Fruit fly (Drosophila melanogaster) whole organism, adult: ENCODE results near the gene CG42393.

Source experiments
- CG11617 ChIP-seq: fragments of 200-800 bp; sonication (Bioruptor generic); optimal IDR thresholded peaks from 2 replicates; lab custom pipeline; 2017; ENCODE audit warnings: mild to moderate bottlenecking, missing biosample characterization, missing genetic modification reagents, missing genetic modification characterization
- CG12768 ChIP-seq: fragments of 200-800 bp; sonication (Bioruptor generic); optimal IDR thresholded peaks from 2 replicates; lab custom pipeline; 2017; ENCODE audit warnings: missing biosample characterization, missing genetic modification characterization, mild to moderate bottlenecking, moderate library complexity, missing genetic modification reagents
- CG14711 ChIP-seq: fragments of 200-800 bp; sonication (Bioruptor generic); optimal IDR thresholded peaks from 2 replicates; lab custom pipeline; 2018; ENCODE audit warnings: missing biosample characterization, mild to moderate bottlenecking, missing genetic modification characterization, moderate library complexity
- CG1620 ChIP-seq: fragments of 200-800 bp; sonication (Bioruptor generic); optimal IDR thresholded peaks from 2 replicates; lab custom pipeline; 2016; ENCODE audit warnings: missing biosample characterization, missing genetic modification characterization
- CG33017 ChIP-seq: fragments of 200-800 bp; sonication (Bioruptor generic); optimal IDR thresholded peaks from 2 replicates; lab custom pipeline; 2018; ENCODE audit warnings: missing biosample characterization, mild to moderate bottlenecking, missing genetic modification characterization, moderate library complexity
- CG5204 ChIP-seq: fragments of 200-800 bp; sonication (Bioruptor generic); optimal IDR thresholded peaks from 2 replicates; lab custom pipeline; 2016; ENCODE audit warnings: missing biosample characterization, missing genetic modification characterization
- CG7045 ChIP-seq: fragments of 200-800 bp; sonication (Bioruptor generic); optimal IDR thresholded peaks from 2 replicates; lab custom pipeline; 2017; ENCODE audit warnings: missing biosample characterization, mild to moderate bottlenecking, missing genetic modification characterization
- CG7101 ChIP-seq: fragments of 200-800 bp; sonication (Bioruptor generic); optimal IDR thresholded peaks from 2 replicates; lab custom pipeline; 2018; ENCODE audit warnings: missing biosample characterization, mild to moderate bottlenecking, missing genetic modification characterization, moderate library complexity
- Clk ChIP-seq: fragments of 200-800 bp; sonication (Bioruptor generic); optimal IDR thresholded peaks from 2 replicates; lab custom pipeline; 2017; ENCODE audit warnings: missing biosample characterization, missing genetic modification characterization
- Crg-1 ChIP-seq: fragments of 200-800 bp; sonication (Bioruptor generic); optimal IDR thresholded peaks from 2 replicates; lab custom pipeline; 2016; ENCODE audit warnings: missing biosample characterization, missing genetic modification characterization
- Hr96 ChIP-seq: fragments of 200-800 bp; sonication (Bioruptor generic); optimal IDR thresholded peaks from 2 replicates; lab custom pipeline; 2016; ENCODE audit warnings: missing biosample characterization, missing genetic modification characterization
- Mnt ChIP-seq: fragments of 200-800 bp; sonication (Bioruptor generic); optimal IDR thresholded peaks from 2 replicates; lab custom pipeline; 2016; ENCODE audit warnings: missing biosample characterization, mild to moderate bottlenecking, missing genetic modification characterization
- bab1 ChIP-seq: fragments of 200-800 bp; sonication (Bioruptor generic); optimal IDR thresholded peaks from 3 replicates; lab custom pipeline; 2019; ENCODE audit warnings: missing biosample characterization, mild to moderate bottlenecking, missing genetic modification characterization, moderate library complexity
- cic ChIP-seq: fragments of 200-800 bp; sonication (Bioruptor generic); optimal IDR thresholded peaks from 2 replicates; lab custom pipeline; 2017; ENCODE audit warnings: missing biosample characterization, mild to moderate bottlenecking, missing genetic modification characterization, moderate library complexity
- cnc ChIP-seq, 2 experiments: fragments of >200 bp; optimal IDR thresholded peaks; 2 replicates each; lab custom pipeline; 2017
- kay ChIP-seq: fragments of 200-800 bp; sonication (Bioruptor generic); peaks from one replicate; lab custom pipeline; 2016; ENCODE audit warnings: missing biosample characterization, missing genetic modification characterization, borderline replicate concordance
- ovo ChIP-seq: fragments of 200-800 bp; sonication (Bioruptor generic); optimal IDR thresholded peaks from 2 replicates; lab custom pipeline; 2016; ENCODE audit warnings: missing biosample characterization, missing genetic modification characterization
- pad ChIP-seq: fragments of 200-800 bp; sonication (Bioruptor generic); optimal IDR thresholded peaks from 3 replicates; lab custom pipeline; 2017; ENCODE audit warnings: missing biosample characterization, missing genetic modification characterization, mild to moderate bottlenecking, moderate library complexity, missing genetic modification reagents
- tj ChIP-seq: fragments of 200-800 bp; sonication (Bioruptor generic); optimal IDR thresholded peaks from 3 replicates; lab custom pipeline; 2017; ENCODE audit warnings: missing biosample characterization, mild to moderate bottlenecking, missing genetic modification characterization, moderate library complexity
- toe ChIP-seq: fragments of 200-800 bp; sonication (Bioruptor generic); optimal IDR thresholded peaks from 2 replicates; lab custom pipeline; 2016; ENCODE audit warnings: missing biosample characterization, missing genetic modification characterization

CG42393 gene

dm6 chr3L:18020944-18021343, 21.6 kb upstream of the CG42393 start:
- TF ChIP-seq bab1 (GFP tag; lab: Kevin White, UChicago) (no peak), CG12768 (GFP tag; lab: Kevin White, UChicago) (peak; percentile 0), CG7045 (GFP tag; lab: Kevin White, UChicago) (peak; percentile 53), Crg-1 (GFP tag; lab: Kevin White, UChicago) (no peak), pad (GFP tag; lab: Kevin White, UChicago) (peak; percentile 65), CG11617 (peak; percentile 4), Hr96 (GFP tag; lab: Kevin White, UChicago) (no peak), CG7101 (tag; lab: Kevin White, UChicago) (peak; percentile 45), CG33017 (tag; lab: Kevin White, UChicago) (peak; percentile 13), cic (GFP tag; lab: Kevin White, UChicago) (peak; percentile 28)

- TF ChIP-seq bab1 (GFP tag; lab: Kevin White, UChicago) = no peak
- no peak for TF ChIP-seq CG5204 (GFP tag; lab: Kevin White, UChicago)
- TF ChIP-seq CG12768 (GFP tag; lab: Kevin White, UChicago) = no peak
- no peak for TF ChIP-seq CG33017 (tag; lab: Kevin White, UChicago)
- TF ChIP-seq CG7045 (GFP tag; lab: Kevin White, UChicago) = no peak
- no peak for TF ChIP-seq CG1620 (GFP tag; lab: Kevin White, UChicago)
- no peak for TF ChIP-seq Crg-1 (GFP tag; lab: Kevin White, UChicago)
- TF ChIP-seq cic (GFP tag; lab: Kevin White, UChicago) = no peak
- TF ChIP-seq kay (GFP tag; lab: Kevin White, UChicago) = no peak
- TF ChIP-seq cnc (optimal IDR thresholded peaks at IDR 0.05; lab: Kevin White, UChicago) = no peak
- TF ChIP-seq tj (GFP tag; lab: Kevin White, UChicago) = no peak
- TF ChIP-seq Hr96 (GFP tag; lab: Kevin White, UChicago) = no peak
- no peak for TF ChIP-seq Mnt (GFP tag; lab: Kevin White, UChicago)
- no peak for TF ChIP-seq Clk (GFP tag; lab: Kevin White, UChicago)
- no peak for TF ChIP-seq ovo (GFP tag; lab: Kevin White, UChicago)
- TF ChIP-seq CG7101 (tag; lab: Kevin White, UChicago) = no peak
These were observed 20.6 kb upstream of the CG42393 start for dm6 chr3L:18021886-18022285.

DNA sequence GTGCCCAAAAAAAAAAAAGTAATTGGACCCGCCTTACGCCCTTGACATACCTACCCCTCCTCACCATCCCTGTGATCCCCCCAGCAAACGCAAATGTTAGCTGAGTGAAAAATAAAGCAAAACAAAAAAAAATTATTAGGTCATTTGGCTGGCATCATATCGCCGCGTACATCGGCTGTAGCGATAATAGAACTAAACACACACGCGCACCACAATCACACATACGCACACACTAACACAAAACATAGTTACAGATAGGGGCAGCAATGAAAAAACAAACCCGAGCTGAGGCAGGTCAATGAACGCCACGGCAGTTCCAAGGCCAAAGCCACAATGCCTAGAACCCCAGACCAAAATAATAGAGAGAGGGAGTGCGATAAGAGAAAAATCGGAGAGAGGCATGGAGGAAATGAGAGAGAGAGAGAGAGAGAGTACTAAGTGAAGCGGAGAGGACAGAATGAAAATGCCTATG, 20.0 kb upstream of the CG42393 start:
- TF ChIP-seq cnc (optimal IDR thresholded peaks at IDR 0.05; lab: Kevin White, UChicago) (no peak), bab1 (GFP tag; lab: Kevin White, UChicago) (no peak), cic (GFP tag; lab: Kevin White, UChicago) (peak; percentile 7), kay (GFP tag; lab: Kevin White, UChicago) (peak; percentile 70), Crg-1 (GFP tag; lab: Kevin White, UChicago) (no peak)

DNA sequence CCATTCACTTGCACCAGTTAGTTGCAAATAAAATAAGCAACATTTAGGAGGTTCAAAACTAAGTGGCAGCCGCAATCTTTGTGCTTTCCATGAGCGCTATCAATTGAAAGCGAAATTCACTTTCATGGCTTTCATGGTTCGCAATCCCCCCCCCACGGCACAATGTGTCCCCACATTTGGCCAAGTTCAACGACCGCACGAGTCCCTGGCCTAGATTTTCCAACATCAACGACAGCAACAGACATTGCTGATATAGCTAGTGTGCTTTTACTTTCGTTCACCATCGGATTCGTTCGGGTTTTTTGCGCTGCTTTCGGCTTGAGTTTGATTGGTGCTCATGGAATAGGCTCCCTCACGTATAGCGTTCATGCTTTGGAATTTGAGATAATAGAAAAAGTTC, 18.9 kb upstream of the CG42393 start:
- TF ChIP-seq pad (GFP tag; lab: Kevin White, UChicago) (peak; percentile 19), CG11617 (no peak), cnc (optimal IDR thresholded peaks at IDR 0.05; lab: Kevin White, UChicago) (no peak)

DNA sequence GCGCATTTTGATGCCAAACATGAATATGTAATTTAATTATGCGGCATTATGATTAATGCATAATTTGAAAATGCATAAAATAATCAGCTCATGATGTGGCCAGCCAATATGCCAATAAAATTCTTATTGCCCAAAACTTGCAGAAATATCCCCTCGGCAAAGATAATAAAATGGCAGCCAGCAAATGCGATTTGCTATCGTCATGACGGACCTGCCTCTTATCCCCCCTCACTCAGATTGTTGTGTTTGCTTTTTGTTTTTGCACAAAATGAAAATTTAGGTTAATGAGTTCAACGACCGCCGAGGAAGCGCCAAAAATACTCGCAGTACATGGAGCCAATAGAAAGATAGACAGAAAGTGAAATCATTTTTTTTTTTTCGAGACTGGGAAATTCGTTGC, 17.9 kb upstream of the CG42393 start:
- TF ChIP-seq toe (GFP tag; lab: Kevin White, UChicago) = no peak
- no peak for TF ChIP-seq CG11617
- TF ChIP-seq Hr96 (GFP tag; lab: Kevin White, UChicago) = no peak
- no peak for TF ChIP-seq cic (GFP tag; lab: Kevin White, UChicago)
- TF ChIP-seq Crg-1 (GFP tag; lab: Kevin White, UChicago) = no peak
- no peak for TF ChIP-seq tj (GFP tag; lab: Kevin White, UChicago)
- no peak for TF ChIP-seq CG12768 (GFP tag; lab: Kevin White, UChicago)
- TF ChIP-seq CG33017 (tag; lab: Kevin White, UChicago) = no peak
- TF ChIP-seq ovo (GFP tag; lab: Kevin White, UChicago) = no peak
- no peak for TF ChIP-seq CG7045 (GFP tag; lab: Kevin White, UChicago)
- TF ChIP-seq bab1 (GFP tag; lab: Kevin White, UChicago) = no peak
- TF ChIP-seq CG1620 (GFP tag; lab: Kevin White, UChicago) = no peak
- no peak for TF ChIP-seq cnc (optimal IDR thresholded peaks at IDR 0.05; lab: Kevin White, UChicago)

DNA sequence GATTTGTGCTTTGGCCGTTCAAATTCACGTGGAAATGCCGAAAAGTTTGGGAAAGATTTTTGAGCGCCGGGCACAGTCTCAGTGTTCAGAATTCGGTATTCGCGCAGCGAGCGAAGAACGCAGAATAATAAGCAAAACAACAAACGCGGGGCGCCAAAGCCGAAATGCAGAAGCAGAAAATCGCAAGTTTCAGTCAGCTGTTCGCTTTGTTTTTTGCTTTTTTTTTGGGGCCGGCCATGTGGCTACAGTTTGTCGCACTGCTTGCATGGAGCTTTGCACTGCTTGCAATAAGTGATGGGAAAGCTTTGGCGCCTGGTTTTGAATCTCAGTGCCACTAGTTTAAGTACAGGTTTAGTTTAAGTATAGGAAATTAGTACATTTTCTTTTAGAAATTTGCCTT, 16.6 kb upstream of the CG42393 start:
- TF ChIP-seq CG14711 (tag; lab: Kevin White, UChicago) = no peak
- peak; percentile 35 for TF ChIP-seq cic (GFP tag; lab: Kevin White, UChicago)
- no peak for TF ChIP-seq toe (GFP tag; lab: Kevin White, UChicago)
- TF ChIP-seq ovo (GFP tag; lab: Kevin White, UChicago) = no peak
- TF ChIP-seq Mnt (GFP tag; lab: Kevin White, UChicago) = peak; percentile 83
- TF ChIP-seq CG11617 = peak; percentile 42
- peak; percentile 77 for TF ChIP-seq bab1 (GFP tag; lab: Kevin White, UChicago)
- no peak for TF ChIP-seq pad (GFP tag; lab: Kevin White, UChicago)
- peak; percentile 34 for TF ChIP-seq tj (GFP tag; lab: Kevin White, UChicago)
